Worm (Caenorhabditis elegans) whole organism, L3 larva: Measurements from ENCODE around the gene W09G12.6.

ENCODE experiments used
- R02D3.7 ChIP-seq: fragments of 150-350 bp; optimal IDR thresholded peaks from 2 replicates; lab custom pipeline; 2014; ENCODE audit warnings: missing biosample characterization, missing genetic modification characterization
- aly-2 ChIP-seq: fragments of 150-350 bp; optimal IDR thresholded peaks from 2 replicates; lab custom pipeline; 2014; ENCODE audit warnings: missing biosample characterization, missing genetic modification characterization
- ama-1 ChIP-seq: fragments of 150-350 bp; optimal IDR thresholded peaks from 2 replicates; lab custom pipeline; 2018
- ceh-16 ChIP-seq: sonication (generic microtip); optimal IDR thresholded peaks from 2 replicates; lab custom pipeline; 2017; ENCODE audit warnings: missing biosample characterization, missing genetic modification characterization
- ceh-28 ChIP-seq: fragments of 150-350 bp; optimal IDR thresholded peaks from 2 replicates; lab custom pipeline; 2014; ENCODE audit warnings: missing biosample characterization, missing genetic modification reagents, missing genetic modification characterization
- ceh-9 ChIP-seq: sonication (generic microtip); optimal IDR thresholded peaks from 2 replicates; lab custom pipeline; 2018; ENCODE audit warnings: missing biosample characterization, missing genetic modification characterization
- egl-27 ChIP-seq: sonication (generic microtip); optimal IDR thresholded peaks from 4 replicates; lab custom pipeline; 2017; ENCODE audit warnings: missing biosample characterization, missing genetic modification reagents, missing genetic modification characterization
- egl-5 ChIP-seq: fragments of 150-350 bp; optimal IDR thresholded peaks from 2 replicates; lab custom pipeline; 2017; ENCODE audit warnings: missing biosample characterization, missing genetic modification reagents, missing genetic modification characterization, inconsistent platforms
- elt-2 ChIP-seq: sonication (generic microtip); optimal IDR thresholded peaks from 2 replicates; lab custom pipeline; 2016; ENCODE audit warnings: missing genetic modification reagents, mild to moderate bottlenecking, missing genetic modification characterization, missing compliant biosample characterization
- elt-3 ChIP-seq, 3 experiments: fragments of 150-350 bp in 1 of 3; sonication (generic microtip) in 2 of 3; optimal IDR thresholded peaks; 2 replicates in 2 of 3; 4 replicates in 1 of 3; lab custom pipeline; 2014 to 2017; ENCODE audit warnings: missing biosample characterization in 3 of 3, missing genetic modification characterization in 3 of 3
- fkh-2 ChIP-seq: fragments of 150-350 bp; optimal IDR thresholded peaks from 2 replicates; lab custom pipeline; 2014; ENCODE audit warnings: missing biosample characterization, missing genetic modification reagents, missing genetic modification characterization
- fos-1 ChIP-seq: fragments of 150-350 bp; optimal IDR thresholded peaks from 2 replicates; lab custom pipeline; 2014; ENCODE audit warnings: missing biosample characterization, missing genetic modification characterization
- jun-1 ChIP-seq: fragments of 150-350 bp; optimal IDR thresholded peaks from 2 replicates; lab custom pipeline; 2014; ENCODE audit warnings: missing biosample characterization, missing genetic modification reagents, missing genetic modification characterization
- lin-15B ChIP-seq: fragments of 150-350 bp; optimal IDR thresholded peaks from 2 replicates; lab custom pipeline; 2014; ENCODE audit warnings: missing biosample characterization, missing genetic modification characterization
- mdl-1 ChIP-seq: fragments of 150-350 bp; optimal IDR thresholded peaks from 2 replicates; lab custom pipeline; 2014; ENCODE audit warnings: missing biosample characterization, missing genetic modification characterization
- mml-1 ChIP-seq: fragments of 150-350 bp; sonication (generic microtip); optimal IDR thresholded peaks from 3 replicates; lab custom pipeline; 2014; ENCODE audit warnings: missing biosample characterization, missing genetic modification characterization
- nfya-1 ChIP-seq: sonication (generic microtip); optimal IDR thresholded peaks from 2 replicates; lab custom pipeline; 2017; ENCODE audit warnings: missing genetic modification characterization, mild to moderate bottlenecking, missing compliant biosample characterization, antibody characterized with exemption, moderate library complexity; ENCODE audit not compliant: insufficient read depth
- nhr-12 ChIP-seq: fragments of 150-350 bp; optimal IDR thresholded peaks from 2 replicates; lab custom pipeline; 2014; ENCODE audit warnings: missing biosample characterization, missing genetic modification characterization
- nhr-23 ChIP-seq: fragments of 150-350 bp; optimal IDR thresholded peaks from 2 replicates; lab custom pipeline; 2014; ENCODE audit warnings: missing biosample characterization, missing genetic modification reagents, missing genetic modification characterization
- nhr-237 ChIP-seq: fragments of 150-350 bp; optimal IDR thresholded peaks from 2 replicates; lab custom pipeline; 2014; ENCODE audit warnings: missing biosample characterization, missing genetic modification characterization
- nhr-25 ChIP-seq: sonication (generic microtip); optimal IDR thresholded peaks from 2 replicates; lab custom pipeline; 2017; ENCODE audit warnings: missing biosample characterization, missing genetic modification characterization
- nhr-67 ChIP-seq: fragments of 150-350 bp; optimal IDR thresholded peaks from 2 replicates; lab custom pipeline; 2014; ENCODE audit warnings: missing biosample characterization, missing genetic modification characterization
- nhr-77 ChIP-seq: fragments of 150-350 bp; optimal IDR thresholded peaks from 2 replicates; lab custom pipeline; 2014; ENCODE audit warnings: missing biosample characterization, missing genetic modification characterization
- pha-4 ChIP-seq: fragments of 150-350 bp; optimal IDR thresholded peaks from 2 replicates; lab custom pipeline; 2014; ENCODE audit warnings: missing biosample characterization, missing genetic modification reagents, missing genetic modification characterization
- pqm-1 ChIP-seq: fragments of 150-350 bp; optimal IDR thresholded peaks from 2 replicates; lab custom pipeline; 2017; ENCODE audit warnings: missing biosample characterization, missing genetic modification characterization, inconsistent platforms
- sea-2 ChIP-seq: fragments of 150-350 bp; sonication (generic microtip); optimal IDR thresholded peaks from 4 replicates; lab custom pipeline; 2014; ENCODE audit warnings: missing biosample characterization, missing genetic modification reagents, missing genetic modification characterization
- snpc-4 ChIP-seq: fragments of 150-350 bp; optimal IDR thresholded peaks from 2 replicates; lab custom pipeline; 2014; ENCODE audit warnings: missing biosample characterization, missing genetic modification characterization
- tbx-2 ChIP-seq: sonication (generic microtip); optimal IDR thresholded peaks from 2 replicates; lab custom pipeline; 2016; ENCODE audit warnings: mild to moderate bottlenecking, missing genetic modification characterization, missing compliant biosample characterization
- unc-39 ChIP-seq: sonication (generic microtip); optimal IDR thresholded peaks from 4 replicates; lab custom pipeline; 2017; ENCODE audit warnings: missing biosample characterization, missing genetic modification characterization

W09G12.6 gene

ce11 chrIV:1221167-1221566, 10.5 kb upstream of the W09G12.6 start, which contains the start of gene W09G12.10:
TSS of gene W09G12.10 (minus strand) at chrIV:1221287.
- TF ChIP-seq nfya-1 (tag; lab: Kevin White, UChicago): peak; percentile 4
- no peak for TF ChIP-seq egl-27 (tag; lab: Kevin White, UChicago)
- peak; percentile 58 for TF ChIP-seq nhr-25 (tag; lab: Kevin White, UChicago)
- TF ChIP-seq mml-1 (tag; lab: Kevin White, UChicago): no peak
- TF ChIP-seq aly-2 (tag; lab: Kevin White, UChicago): no peak
- TF ChIP-seq egl-5 (tag; lab: Kevin White, UChicago): peak; percentile 50
- TF ChIP-seq ceh-28: no peak
- TF ChIP-seq pha-4 (tag; lab: Kevin White, UChicago): no peak
- TF ChIP-seq fkh-2 (tag; lab: Kevin White, UChicago): no peak
- no peak for TF ChIP-seq nhr-77
- TF ChIP-seq mdl-1: no peak
- TF ChIP-seq pqm-1: no peak
- TF ChIP-seq jun-1 (tag; lab: Kevin White, UChicago): no peak

ce11 chrIV:1224781-1225180, 6.9 kb upstream of the W09G12.6 start:
- TF ChIP-seq nhr-23 (tag; lab: Kevin White, UChicago): peak; percentile 18
- no peak for TF ChIP-seq fos-1

DNA sequence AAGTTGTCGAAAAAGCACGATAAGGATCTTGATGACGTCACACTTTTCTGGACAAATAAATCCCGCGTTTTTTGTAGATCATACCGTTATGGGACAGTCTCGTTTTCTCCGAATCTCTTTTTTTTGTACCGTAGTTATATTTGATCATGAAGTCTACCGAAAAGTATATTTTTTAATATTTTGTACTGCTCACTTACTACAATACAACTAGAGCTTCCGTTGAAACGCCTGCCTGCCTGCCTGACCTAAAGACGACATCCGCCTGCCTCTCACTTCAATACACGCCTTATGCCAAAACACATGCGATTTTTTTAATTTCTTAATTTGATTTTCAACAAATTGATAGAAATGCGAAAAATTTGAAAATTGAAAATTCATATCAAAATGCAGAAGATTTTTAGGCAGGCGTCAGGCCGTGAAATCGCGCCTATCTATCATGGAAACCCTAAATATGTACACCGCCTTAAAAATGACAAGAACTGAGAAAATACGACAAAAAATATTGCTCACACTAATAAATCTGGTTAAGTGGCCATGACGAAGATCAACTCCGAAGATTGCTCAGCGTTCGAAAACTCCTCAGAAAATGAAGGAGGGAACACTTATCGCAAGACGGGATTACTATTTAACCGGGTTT, 6.0 kb upstream of the W09G12.6 start, which contains the start of gene W09G12.8:
TSS of gene W09G12.8 (plus strand) at position 587 of the 637 bp plus-strand sequence.
- TF ChIP-seq egl-27 (tag; lab: Kevin White, UChicago): no peak
- TF ChIP-seq elt-3 (tag; optimal IDR thresholded peaks at IDR 0.05; lab: Kevin White, UChicago): no peak
- no peak for TF ChIP-seq nhr-12 (tag; lab: Kevin White, UChicago)
- no peak for TF ChIP-seq R02D3.7 (tag; lab: Kevin White, UChicago)
- TF ChIP-seq egl-5 (tag; lab: Kevin White, UChicago): no peak
- TF ChIP-seq mdl-1: no peak
- no peak for TF ChIP-seq pqm-1
- TF ChIP-seq ama-1: no peak
- TF ChIP-seq pha-4 (tag; lab: Kevin White, UChicago): no peak
- TF ChIP-seq sea-2: no peak
- no peak for TF ChIP-seq ceh-16 (tag; lab: Kevin White, UChicago)
- no peak for TF ChIP-seq nhr-77
- TF ChIP-seq tbx-2 (tag; lab: Kevin White, UChicago): no peak
- TF ChIP-seq mml-1 (tag; lab: Kevin White, UChicago): no peak
- no peak for TF ChIP-seq unc-39
- TF ChIP-seq nhr-23 (tag; lab: Kevin White, UChicago): no peak

ce11 chrIV:1228675-1229130, 3.0 kb upstream of the W09G12.6 start, which contains the start of gene W09G12.7:
TSS of gene W09G12.7 (plus strand) at chrIV:1229080.
- TF ChIP-seq pqm-1 (peak; percentile 54), jun-1 (tag; lab: Kevin White, UChicago) (peak; percentile 27), lin-15B (tag; lab: Kevin White, UChicago) (no peak), nhr-77 (no peak), elt-2 (tag; lab: Kevin White, UChicago) (peak; percentile 91), ceh-9 (no peak), pha-4 (tag; lab: Kevin White, UChicago) (peak; percentile 18)

- TF ChIP-seq elt-2 (tag; lab: Kevin White, UChicago) (no peak), nfya-1 (tag; lab: Kevin White, UChicago) (no peak), snpc-4 (tag; lab: Kevin White, UChicago) (no peak), unc-39 (no peak), pqm-1 (no peak), pha-4 (tag; lab: Kevin White, UChicago) (no peak), nhr-237 (no peak), nhr-67 (tag; lab: Kevin White, UChicago) (no peak), fkh-2 (tag; lab: Kevin White, UChicago) (no peak)
Observed at ce11 chrIV:1232419-1233145, 893 bp downstream of the W09G12.6 start.

- TF ChIP-seq fkh-2 (tag; lab: Kevin White, UChicago) (no peak), ceh-28 (peak; percentile 70)
Observed at ce11 chrIV:1234780-1235179, 3.1 kb downstream of the W09G12.6 start.
